Fruit fly (Drosophila melanogaster) whole organism, embryonic: ENCODE data around the gene CG31098.

Source experiments
- Bdp1 ChIP-seq: fragments of 200-800 bp; sonication (Bioruptor generic); optimal IDR thresholded peaks from 3 replicates; lab custom pipeline; 2016; ENCODE audit warnings: missing biosample characterization, missing genetic modification characterization
- CG10147 ChIP-seq: fragments of 200-800 bp; sonication (Bioruptor generic); optimal IDR thresholded peaks from 2 replicates; lab custom pipeline; 2019; ENCODE audit warnings: missing biosample characterization, mild to moderate bottlenecking, missing genetic modification characterization, moderate library complexity
- CG12942 ChIP-seq: fragments of 200-800 bp; sonication (Bioruptor generic); optimal IDR thresholded peaks from 3 replicates; lab custom pipeline; 2016; ENCODE audit warnings: missing biosample characterization, missing genetic modification characterization
- CG13296 ChIP-seq: fragments of 200-800 bp; sonication (Bioruptor generic); optimal IDR thresholded peaks from 3 replicates; lab custom pipeline; 2018; ENCODE audit warnings: missing biosample characterization, mild to moderate bottlenecking, missing genetic modification characterization
- CG13894 ChIP-seq: fragments of 200-800 bp; sonication (Bioruptor generic); optimal IDR thresholded peaks from 3 replicates; lab custom pipeline; 2018; ENCODE audit warnings: missing biosample characterization, mild to moderate bottlenecking, missing genetic modification characterization, moderate library complexity
- CG15073 ChIP-seq: fragments of 200-800 bp; sonication (Bioruptor generic); optimal IDR thresholded peaks from 2 replicates; lab custom pipeline; 2016; ENCODE audit warnings: missing biosample characterization, missing genetic modification characterization
- CG1647 ChIP-seq: fragments of 200-800 bp; sonication (Bioruptor generic); optimal IDR thresholded peaks from 3 replicates; lab custom pipeline; 2016; ENCODE audit warnings: missing biosample characterization, missing genetic modification characterization
- CG17385 ChIP-seq: fragments of 200-800 bp; sonication (Bioruptor generic); optimal IDR thresholded peaks from 3 replicates; lab custom pipeline; 2018; ENCODE audit warnings: missing biosample characterization, mild to moderate bottlenecking, missing genetic modification characterization
- CG17568 ChIP-seq: fragments of 200-800 bp; sonication (Bioruptor generic); optimal IDR thresholded peaks from 2 replicates; lab custom pipeline; 2018; ENCODE audit warnings: missing biosample characterization, mild to moderate bottlenecking, missing genetic modification characterization, moderate library complexity
- CG18764 ChIP-seq: fragments of 200-800 bp; sonication (Bioruptor generic); optimal IDR thresholded peaks from 3 replicates; lab custom pipeline; 2016; ENCODE audit warnings: missing biosample characterization, missing genetic modification characterization
- CG30403 ChIP-seq: fragments of 200-800 bp; sonication (Bioruptor generic); optimal IDR thresholded peaks from 3 replicates; lab custom pipeline; 2016; ENCODE audit warnings: missing biosample characterization, missing genetic modification characterization
- CG3065 ChIP-seq: fragments of 200-800 bp; sonication (Bioruptor generic); optimal IDR thresholded peaks from 2 replicates; lab custom pipeline; 2016; ENCODE audit warnings: missing biosample characterization, missing genetic modification characterization
- CG31365 ChIP-seq: fragments of 200-800 bp; sonication (Bioruptor generic); optimal IDR thresholded peaks from 2 replicates; lab custom pipeline; 2018; ENCODE audit warnings: missing biosample characterization, mild to moderate bottlenecking, missing genetic modification characterization
- CG5180 ChIP-seq: fragments of 200-800 bp; sonication (Bioruptor generic); optimal IDR thresholded peaks from 3 replicates; lab custom pipeline; 2017; ENCODE audit warnings: missing biosample characterization, missing genetic modification characterization, mild to moderate bottlenecking, moderate library complexity, missing genetic modification reagents
- CG6175 ChIP-seq: fragments of 200-800 bp; sonication (Bioruptor generic); IDR thresholded peaks from 3 replicates; pipeline ENCODE4 v1.3.6; 2022; ENCODE audit warnings: missing biosample characterization, missing genetic modification characterization
- CG6854 ChIP-seq: fragments of 200-800 bp; sonication (Bioruptor generic); optimal IDR thresholded peaks from 3 replicates; lab custom pipeline; 2017; ENCODE audit warnings: missing biosample characterization, mild to moderate bottlenecking, missing genetic modification characterization
- CG8924 ChIP-seq: fragments of 200-800 bp; optimal IDR thresholded peaks from 3 replicates; lab custom pipeline; 2019; ENCODE audit warnings: missing biosample characterization, mild to moderate bottlenecking, missing genetic modification characterization, moderate library complexity
- CG9437 ChIP-seq: fragments of 200-800 bp; sonication (Bioruptor generic); optimal IDR thresholded peaks from 2 replicates; lab custom pipeline; 2018; ENCODE audit warnings: missing biosample characterization, mild to moderate bottlenecking, missing genetic modification characterization
- CG9932 ChIP-seq: fragments of 200-800 bp; sonication (Bioruptor generic); IDR thresholded peaks from 2 replicates; pipeline ENCODE4 v1.3.6; 2022; ENCODE audit warnings: missing biosample characterization, missing genetic modification characterization
- D19B ChIP-seq: fragments of 200-800 bp; sonication (Bioruptor generic); optimal IDR thresholded peaks from 2 replicates; lab custom pipeline; 2017; ENCODE audit warnings: missing biosample characterization, mild to moderate bottlenecking, missing genetic modification characterization
- Doc3 ChIP-seq: fragments of 200-800 bp; sonication (Bioruptor generic); IDR thresholded peaks from 3 replicates; pipeline ENCODE4 v1.3.6; 2022; ENCODE audit warnings: missing biosample characterization, missing genetic modification characterization; ENCODE audit not compliant: partially characterized antibody
- Eip74EF ChIP-seq, 2 experiments: fragments of 200-800 bp in 1 of 2; fragments of >200 bp in 1 of 2; sonication (Bioruptor generic) in 1 of 2; optimal IDR thresholded peaks; 2 replicates each; lab custom pipeline; 2017 to 2019; ENCODE audit warnings: missing biosample characterization in 2 of 2, missing genetic modification characterization in 2 of 2, mild to moderate bottlenecking in 1 of 2, moderate library complexity in 1 of 2
- HmgD ChIP-seq: fragments of 200-800 bp; sonication (Bioruptor generic); optimal IDR thresholded peaks from 3 replicates; lab custom pipeline; 2016; ENCODE audit warnings: missing biosample characterization, missing genetic modification characterization
- Hr51 ChIP-seq, 2 experiments: fragments of 200-800 bp; sonication (Bioruptor generic); optimal IDR thresholded peaks; 2 replicates in 1 of 2; 3 replicates in 1 of 2; lab custom pipeline; 2016 to 2018; ENCODE audit warnings: missing biosample characterization in 2 of 2, missing genetic modification characterization in 2 of 2, mild to moderate bottlenecking in 1 of 2, moderate library complexity in 1 of 2
- Mes4 ChIP-seq: fragments of 200-800 bp; sonication (Bioruptor generic); optimal IDR thresholded peaks from 2 replicates; lab custom pipeline; 2016; ENCODE audit warnings: missing biosample characterization, missing genetic modification characterization
- Myb ChIP-seq: fragments of 200-800 bp; sonication (Bioruptor generic); optimal IDR thresholded peaks from 2 replicates; lab custom pipeline; 2016; ENCODE audit warnings: missing biosample characterization, missing genetic modification characterization
- Six4 ChIP-seq: fragments of 200-800 bp; sonication (Bioruptor generic); optimal IDR thresholded peaks from 2 replicates; lab custom pipeline; 2016; ENCODE audit warnings: missing biosample characterization, missing genetic modification characterization
- Stat92E ChIP-seq, 3 experiments: fragments of >200 bp in 2 of 3; fragments of 200-800 bp in 1 of 3; sonication (Bioruptor generic) in 1 of 3; optimal IDR thresholded peaks; 2 replicates each; lab custom pipeline; 2017 to 2019; ENCODE audit warnings: missing biosample characterization in 3 of 3, missing genetic modification characterization in 3 of 3, mild to moderate bottlenecking in 1 of 3, moderate library complexity in 1 of 3
- Xrp1 ChIP-seq: fragments of 200-800 bp; sonication (Bioruptor generic); IDR thresholded peaks from 2 replicates; pipeline ENCODE4 v1.3.6; 2022; ENCODE audit warnings: missing biosample characterization, missing genetic modification characterization
- amos ChIP-seq: fragments of 200-800 bp; sonication (Bioruptor generic); IDR thresholded peaks from 2 replicates; pipeline ENCODE4 v1.3.6; 2022; ENCODE audit warnings: missing biosample characterization, missing genetic modification characterization; ENCODE audit not compliant: partially characterized antibody
- ato ChIP-seq: fragments of 200-800 bp; sonication (Bioruptor generic); IDR thresholded peaks from 2 replicates; pipeline ENCODE4 v1.3.6; 2022; ENCODE audit warnings: missing biosample characterization, missing genetic modification characterization; ENCODE audit not compliant: partially characterized antibody
- crp ChIP-seq, 2 experiments: fragments of 200-800 bp; sonication (Bioruptor generic); optimal IDR thresholded peaks; 2 replicates in 1 of 2; 3 replicates in 1 of 2; lab custom pipeline; 2017; ENCODE audit warnings: missing biosample characterization in 2 of 2, missing genetic modification characterization in 2 of 2, mild to moderate bottlenecking in 1 of 2, moderate library complexity in 1 of 2
- da ChIP-seq: fragments of 200-800 bp; sonication (Bioruptor generic); optimal IDR thresholded peaks from 2 replicates; lab custom pipeline; 2016; ENCODE audit warnings: missing biosample characterization, missing genetic modification characterization
- dmrt99B ChIP-seq: fragments of 200-800 bp; sonication (Bioruptor generic); optimal IDR thresholded peaks from 2 replicates; lab custom pipeline; 2018; ENCODE audit warnings: missing biosample characterization, mild to moderate bottlenecking, missing genetic modification characterization, moderate library complexity
- ham ChIP-seq: fragments of 200-800 bp; sonication (Bioruptor generic); IDR thresholded peaks from 2 replicates; pipeline ENCODE4 v1.3.6; 2022; ENCODE audit warnings: missing biosample characterization, missing genetic modification characterization
- jigr1 ChIP-seq: fragments of 200-800 bp; sonication (Bioruptor generic); IDR thresholded peaks from 3 replicates; pipeline ENCODE4 v1.3.6; 2022; ENCODE audit warnings: missing biosample characterization, missing genetic modification characterization
- jumu ChIP-seq: fragments of 200-800 bp; sonication (Bioruptor generic); optimal IDR thresholded peaks from 3 replicates; lab custom pipeline; 2016; ENCODE audit warnings: missing biosample characterization, missing genetic modification characterization
- lbe ChIP-seq: fragments of 200-800 bp; sonication (Bioruptor generic); optimal IDR thresholded peaks from 2 replicates; lab custom pipeline; 2016; ENCODE audit warnings: missing biosample characterization, mild to moderate bottlenecking, missing genetic modification characterization
- mirr ChIP-seq: fragments of 200-800 bp; sonication (Bioruptor generic); optimal IDR thresholded peaks from 3 replicates; lab custom pipeline; 2018; ENCODE audit warnings: missing biosample characterization, mild to moderate bottlenecking, missing genetic modification characterization
- peb ChIP-seq: fragments of 200-800 bp; sonication (Bioruptor generic); IDR thresholded peaks from 2 replicates; pipeline ENCODE4 v1.3.6; 2022; ENCODE audit warnings: missing biosample characterization, missing genetic modification characterization
- pita ChIP-seq: fragments of 200-800 bp; sonication (Bioruptor generic); optimal IDR thresholded peaks from 2 replicates; lab custom pipeline; 2017; ENCODE audit warnings: missing biosample characterization, mild to moderate bottlenecking, missing genetic modification characterization
- scrt ChIP-seq: fragments of 200-800 bp; sonication (Bioruptor generic); optimal IDR thresholded peaks from 2 replicates; lab custom pipeline; 2018; ENCODE audit warnings: missing biosample characterization, mild to moderate bottlenecking, missing genetic modification characterization, moderate library complexity
- sens ChIP-seq: fragments of 200-800 bp; sonication (Bioruptor generic); peaks from one replicate; lab custom pipeline; 2016; ENCODE audit warnings: missing biosample characterization, missing genetic modification characterization
- sima ChIP-seq: fragments of 200-800 bp; sonication (Bioruptor generic); optimal IDR thresholded peaks from 2 replicates; lab custom pipeline; 2016; ENCODE audit warnings: missing biosample characterization, missing genetic modification characterization
- stc ChIP-seq: fragments of 200-800 bp; sonication (Bioruptor generic); IDR thresholded peaks from 2 replicates; pipeline ENCODE4 v1.3.6; 2022; ENCODE audit warnings: missing biosample characterization, missing genetic modification characterization
- tio ChIP-seq: fragments of 200-800 bp; sonication (Bioruptor generic); optimal IDR thresholded peaks from 2 replicates; lab custom pipeline; 2017; ENCODE audit warnings: missing biosample characterization, missing genetic modification characterization, inconsistent platforms
- wdn ChIP-seq: fragments of 200-800 bp; sonication (Bioruptor generic); IDR thresholded peaks from 2 replicates; pipeline ENCODE4 v1.3.6; 2022; ENCODE audit warnings: missing biosample characterization, missing genetic modification characterization
- z ChIP-seq: fragments of 200-800 bp; sonication (Bioruptor generic); IDR thresholded peaks from 3 replicates; pipeline ENCODE4 v1.3.6; 2022; ENCODE audit warnings: missing biosample characterization, missing genetic modification characterization

The CG31098 gene

dm6 chr3R:25249145-25250141, 43.3 kb downstream of the CG31098 start, which contains the start of gene Nup358 (continued):
- TF ChIP-seq da (no peak), Myb (GFP tag; lab: Kevin White, UChicago) (peak; percentile 9), CG13296 (no peak), lbe (no peak), CG12942 (GFP tag; lab: Kevin White, UChicago) (no peak), Xrp1 (GFP tag; lab: Robert Waterston, UW) (no peak), wdn (GFP tag; lab: Robert Waterston, UW) (no peak), Hr51 (GFP tag; optimal IDR thresholded peaks at IDR 0.05; lab: Kevin White, UChicago) (no peak), z (no peak), pita (GFP tag; lab: Kevin White, UChicago) (no peak), CG13894 (tag; lab: Kevin White, UChicago) (no peak), mirr (no peak), CG18764 (no peak), CG17568 (GFP tag; lab: Kevin White, UChicago) (no peak), sima (GFP tag; lab: Kevin White, UChicago) (no peak), CG3065 (GFP tag; lab: Kevin White, UChicago) (no peak), Doc3 (GFP tag; lab: Robert Waterston, UW) (peak; percentile 96), CG9932 (GFP tag; lab: Robert Waterston, UW) (peak; percentile 64), Bdp1 (GFP tag; lab: Kevin White, UChicago) (no peak), CG1647 (GFP tag; lab: Kevin White, UChicago) (no peak), Six4 (GFP tag; lab: Kevin White, UChicago) (no peak), jumu (GFP tag; lab: Kevin White, UChicago) (no peak), CG10147 (no peak), D19B (GFP tag; lab: Kevin White, UChicago) (no peak), CG8924 (tag; lab: Kevin White, UChicago) (peak; percentile 32), CG30403 (GFP tag; lab: Kevin White, UChicago) (peak; percentile 20), peb (GFP tag; lab: Robert Waterston, UW) (no peak), HmgD (GFP tag; lab: Kevin White, UChicago) (no peak), amos (peak; percentile 99), CG6854 (no peak), stc (GFP tag; lab: Robert Waterston, UW) (no peak), tio (no peak), CG5180 (GFP tag; lab: Kevin White, UChicago) (no peak), CG17385 (GFP tag; lab: Kevin White, UChicago) (peak; percentile 71), Mes4 (GFP tag; lab: Kevin White, UChicago) (no peak), Eip74EF (GFP tag; optimal IDR thresholded peaks at IDR 0.05; lab: Kevin White, UChicago) (no peak), CG9437 (GFP tag; lab: Kevin White, UChicago) (no peak), Stat92E (GFP tag; optimal IDR thresholded peaks at IDR 0.05; lab: Kevin White, UChicago) (no peak), jigr1 (GFP tag; lab: Robert Waterston, UW) (no peak; the same call in 2 of the 3 replicates), CG15073 (GFP tag; lab: Kevin White, UChicago) (no peak), dmrt99B (no peak), scrt (GFP tag; lab: Kevin White, UChicago) (no peak), sens (no peak), ato (peak; percentile 99), crp (GFP tag; optimal IDR thresholded peaks at IDR 0.05; lab: Kevin White, UChicago) (no peak), CG31365 (tag; lab: Kevin White, UChicago) (no peak), CG6175 (GFP tag; lab: Robert Waterston, UW) (no peak), ham (GFP tag; lab: Robert Waterston, UW) (no peak)
